Fruit fly (Drosophila melanogaster) whole organism, embryonic: Measurements from ENCODE around the gene smash.

Experiments used
- Awh ChIP-seq: fragments of 200-800 bp; sonication (Bioruptor generic); IDR thresholded peaks from 2 replicates; pipeline ENCODE4, ENCODE4 v1.3.6; 2022; ENCODE audit warnings: missing biosample characterization, missing genetic modification characterization
- CG10267 ChIP-seq: fragments of 200-800 bp; sonication (Bioruptor generic); optimal IDR thresholded peaks from 2 replicates; lab custom pipeline; 2018; ENCODE audit warnings: missing biosample characterization, mild to moderate bottlenecking, missing genetic modification characterization, moderate library complexity
- CG10543 ChIP-seq: fragments of 200-800 bp; sonication (Bioruptor generic); optimal IDR thresholded peaks from 3 replicates; lab custom pipeline; 2017; ENCODE audit warnings: missing biosample characterization, mild to moderate bottlenecking, missing genetic modification characterization, moderate library complexity
- CG11504 ChIP-seq: fragments of 200-800 bp; sonication (Bioruptor generic); optimal IDR thresholded peaks from 3 replicates; lab custom pipeline; 2019; ENCODE audit warnings: missing biosample characterization, mild to moderate bottlenecking, missing genetic modification characterization, moderate library complexity
- CG12744 ChIP-seq: fragments of 200-800 bp; sonication (Bioruptor generic); optimal IDR thresholded peaks from 2 replicates; lab custom pipeline; 2016; ENCODE audit warnings: missing biosample characterization, missing genetic modification characterization
- CG13123 ChIP-seq: fragments of 200-800 bp; sonication (Bioruptor generic); optimal IDR thresholded peaks from 2 replicates; lab custom pipeline; 2016; ENCODE audit warnings: missing biosample characterization, missing genetic modification characterization
- CG13287 ChIP-seq: fragments of 200-800 bp; sonication (Bioruptor generic); IDR thresholded peaks from 2 replicates; pipeline ENCODE4 v1.3.6; 2022; ENCODE audit warnings: missing biosample characterization, missing genetic modification characterization; ENCODE audit not compliant: partially characterized antibody
- CG17328 ChIP-seq: fragments of 200-800 bp; sonication (Bioruptor generic); IDR thresholded peaks from 2 replicates; pipeline ENCODE4 v1.3.6; 2022; ENCODE audit warnings: missing biosample characterization, missing genetic modification characterization
- CG18011 ChIP-seq: fragments of 200-800 bp; sonication (Bioruptor generic); optimal IDR thresholded peaks from 2 replicates; lab custom pipeline; 2017; ENCODE audit warnings: missing biosample characterization, missing genetic modification characterization, mild to moderate bottlenecking, moderate library complexity, missing genotype
- CG18476 ChIP-seq: fragments of 200-800 bp; sonication (Bioruptor generic); optimal IDR thresholded peaks from 2 replicates; lab custom pipeline; 2016; ENCODE audit warnings: missing biosample characterization, mild to moderate bottlenecking, missing genetic modification characterization
- CG31365 ChIP-seq: fragments of 200-800 bp; sonication (Bioruptor generic); optimal IDR thresholded peaks from 2 replicates; lab custom pipeline; 2018; ENCODE audit warnings: missing biosample characterization, mild to moderate bottlenecking, missing genetic modification characterization
- CG33213 ChIP-seq: fragments of 200-800 bp; sonication (Bioruptor generic); optimal IDR thresholded peaks from 3 replicates; lab custom pipeline; 2016; ENCODE audit warnings: missing biosample characterization, missing genetic modification characterization
- CG34224 ChIP-seq: fragments of 200-800 bp; sonication (Bioruptor generic); IDR thresholded peaks from 3 replicates; pipeline ENCODE4 v1.3.6; 2022; ENCODE audit warnings: missing biosample characterization, missing genetic modification characterization; ENCODE audit not compliant: partially characterized antibody
- CG5245 ChIP-seq: fragments of 200-800 bp; sonication (Bioruptor generic); optimal IDR thresholded peaks from 3 replicates; lab custom pipeline; 2016; ENCODE audit warnings: missing biosample characterization, missing genetic modification characterization
- CG6791 ChIP-seq: fragments of 200-800 bp; sonication (Bioruptor generic); IDR thresholded peaks from 3 replicates; pipeline ENCODE4 v1.3.6; 2022; ENCODE audit warnings: missing biosample characterization, missing genetic modification characterization; ENCODE audit not compliant: partially characterized antibody
- CG7928 ChIP-seq: fragments of 200-800 bp; sonication (Bioruptor generic); optimal IDR thresholded peaks from 2 replicates; lab custom pipeline; 2017; ENCODE audit warnings: missing biosample characterization, mild to moderate bottlenecking, missing genetic modification characterization
- CG9727 ChIP-seq: fragments of 200-800 bp; sonication (Bioruptor generic); optimal IDR thresholded peaks from 3 replicates; lab custom pipeline; 2017; ENCODE audit warnings: missing biosample characterization, mild to moderate bottlenecking, missing genetic modification characterization
- CG9932 ChIP-seq: fragments of 200-800 bp; sonication (Bioruptor generic); IDR thresholded peaks from 2 replicates; pipeline ENCODE4 v1.3.6; 2022; ENCODE audit warnings: missing biosample characterization, missing genetic modification characterization
- Dbx ChIP-seq: fragments of 200-800 bp; sonication (Bioruptor generic); IDR thresholded peaks from 3 replicates; pipeline ENCODE4 v1.3.6; 2022; ENCODE audit warnings: missing biosample characterization, missing genetic modification characterization
- Doc2 ChIP-seq: fragments of 200-800 bp; sonication (Bioruptor generic); IDR thresholded peaks from 2 replicates; pipeline ENCODE4 v1.3.6; 2022; ENCODE audit warnings: missing biosample characterization, missing genetic modification characterization
- Drgx ChIP-seq: fragments of 200-800 bp; sonication (Bioruptor generic); IDR thresholded peaks from 2 replicates; pipeline ENCODE4 v1.3.6; 2022; ENCODE audit warnings: missing biosample characterization, missing genetic modification characterization
- E2f2 ChIP-seq: fragments of 200-800 bp; sonication (Bioruptor generic); IDR thresholded peaks from 2 replicates; pipeline ENCODE4 v1.3.6; 2022; ENCODE audit warnings: missing biosample characterization, missing genetic modification characterization
- Fer2 ChIP-seq: fragments of 200-800 bp; sonication (Bioruptor generic); optimal IDR thresholded peaks from 2 replicates; lab custom pipeline; 2018; ENCODE audit warnings: missing biosample characterization, mild to moderate bottlenecking, missing genetic modification characterization, moderate library complexity
- H2.0 ChIP-seq: fragments of 200-800 bp; sonication (Bioruptor generic); IDR thresholded peaks from 2 replicates; pipeline ENCODE4 v1.3.6; 2022; ENCODE audit warnings: missing biosample characterization, missing genetic modification characterization
- HLH3B ChIP-seq: fragments of 200-800 bp; sonication (Bioruptor generic); IDR thresholded peaks from 2 replicates; pipeline ENCODE4 v1.3.6; 2022; ENCODE audit warnings: missing biosample characterization, missing genetic modification characterization
- MTF-1 ChIP-seq: fragments of 200-800 bp; sonication (Bioruptor generic); optimal IDR thresholded peaks from 2 replicates; lab custom pipeline; 2018; ENCODE audit warnings: missing biosample characterization, mild to moderate bottlenecking, missing genetic modification characterization, borderline replicate concordance
- Mad ChIP-seq: fragments of 200-800 bp; sonication (Bioruptor generic); optimal IDR thresholded peaks from 2 replicates; lab custom pipeline; 2016; ENCODE audit warnings: missing biosample characterization, missing genetic modification characterization
- NC2α ChIP-seq: fragments of 200-800 bp; sonication (Bioruptor generic); optimal IDR thresholded peaks from 2 replicates; lab custom pipeline; 2016; ENCODE audit warnings: missing biosample characterization, missing genetic modification characterization
- Opbp ChIP-seq: fragments of 200-800 bp; sonication (Bioruptor generic); IDR thresholded peaks from 3 replicates; pipeline ENCODE4 v1.3.6; 2022; ENCODE audit warnings: missing biosample characterization, missing genetic modification characterization; ENCODE audit not compliant: partially characterized antibody
- Scr ChIP-seq: fragments of 200-800 bp; sonication (Bioruptor generic); IDR thresholded peaks from 2 replicates; pipeline ENCODE4 v1.3.6; 2022; ENCODE audit warnings: missing biosample characterization, missing genetic modification characterization; ENCODE audit not compliant: partially characterized antibody
- Usf ChIP-seq: fragments of 200-800 bp; sonication (Bioruptor generic); optimal IDR thresholded peaks from 2 replicates; lab custom pipeline; 2017; ENCODE audit warnings: missing genotype, missing biosample characterization, missing genetic modification characterization
- abd-A ChIP-seq: fragments of 200-800 bp; sonication (Bioruptor generic); optimal IDR thresholded peaks from 3 replicates; lab custom pipeline; 2019; ENCODE audit warnings: missing biosample characterization, mild to moderate bottlenecking, missing genetic modification characterization, moderate library complexity
- ato ChIP-seq: fragments of 200-800 bp; sonication (Bioruptor generic); IDR thresholded peaks from 2 replicates; pipeline ENCODE4 v1.3.6; 2022; ENCODE audit warnings: missing biosample characterization, missing genetic modification characterization; ENCODE audit not compliant: partially characterized antibody
- bcd ChIP-seq: fragments of 200-800 bp; sonication (Bioruptor generic); optimal IDR thresholded peaks from 2 replicates; lab custom pipeline; 2017; ENCODE audit warnings: missing biosample characterization, mild to moderate bottlenecking, missing genetic modification characterization
- cad ChIP-seq: fragments of >200 bp; optimal IDR thresholded peaks from 2 replicates; lab custom pipeline; 2017; ENCODE audit warnings: missing biosample characterization, missing genetic modification characterization
- chm ChIP-seq: fragments of 200-800 bp; sonication (Bioruptor generic); IDR thresholded peaks from 2 replicates; pipeline ENCODE4 v1.3.6; 2022; ENCODE audit warnings: missing biosample characterization, missing genetic modification characterization
- dan ChIP-seq: fragments of 200-800 bp; sonication (Bioruptor generic); IDR thresholded peaks from 2 replicates; pipeline ENCODE4 v1.3.6; 2022; ENCODE audit warnings: missing biosample characterization, missing genetic modification characterization
- emc ChIP-seq: fragments of 200-800 bp; sonication (Bioruptor generic); optimal IDR thresholded peaks from 2 replicates; lab custom pipeline; 2016; ENCODE audit warnings: missing biosample characterization, missing genetic modification characterization
- eyg ChIP-seq: fragments of 200-800 bp; sonication (Bioruptor generic); optimal IDR thresholded peaks from 3 replicates; lab custom pipeline; 2016; ENCODE audit warnings: missing biosample characterization, missing genetic modification characterization
- gce ChIP-seq: fragments of 200-800 bp; sonication (Bioruptor generic); IDR thresholded peaks from 3 replicates; pipeline ENCODE4 v1.3.6; 2022; ENCODE audit warnings: missing biosample characterization, missing genetic modification characterization
- gfzf ChIP-seq: fragments of 200-800 bp; sonication (Bioruptor generic); optimal IDR thresholded peaks from 2 replicates; lab custom pipeline; 2016; ENCODE audit warnings: missing biosample characterization, mild to moderate bottlenecking, missing genetic modification characterization, moderate library complexity
- grn ChIP-seq: fragments of 200-800 bp; sonication (Bioruptor generic); optimal IDR thresholded peaks from 3 replicates; lab custom pipeline; 2017; ENCODE audit warnings: missing biosample characterization, missing genetic modification characterization
- h ChIP-seq: fragments of >200 bp; optimal IDR thresholded peaks from 2 replicates; lab custom pipeline; 2017
- ken ChIP-seq: fragments of 200-800 bp; sonication (Bioruptor generic); IDR thresholded peaks from 3 replicates; pipeline ENCODE4 v1.3.6; 2022; ENCODE audit warnings: missing biosample characterization, missing genetic modification characterization
- sima ChIP-seq: fragments of 200-800 bp; sonication (Bioruptor generic); optimal IDR thresholded peaks from 2 replicates; lab custom pipeline; 2016; ENCODE audit warnings: missing biosample characterization, missing genetic modification characterization
- sisA ChIP-seq: fragments of 200-800 bp; sonication (Bioruptor generic); IDR thresholded peaks from 2 replicates; pipeline ENCODE4 v1.3.6; 2022; ENCODE audit warnings: missing biosample characterization, missing genetic modification characterization
- sob ChIP-seq: fragments of 200-800 bp; sonication (Bioruptor generic); IDR thresholded peaks from 2 replicates; pipeline ENCODE4 v1.3.6; 2022; ENCODE audit warnings: missing biosample characterization, missing genetic modification characterization
- usp ChIP-seq: fragments of >200 bp; optimal IDR thresholded peaks from 2 replicates; lab custom pipeline; 2017; ENCODE audit warnings: missing biosample characterization, missing genetic modification characterization
- wek ChIP-seq: fragments of 200-800 bp; sonication (Bioruptor generic); optimal IDR thresholded peaks from 3 replicates; lab custom pipeline; 2018; ENCODE audit warnings: missing biosample characterization, mild to moderate bottlenecking, missing genetic modification characterization, moderate library complexity

smash gene

DNA sequence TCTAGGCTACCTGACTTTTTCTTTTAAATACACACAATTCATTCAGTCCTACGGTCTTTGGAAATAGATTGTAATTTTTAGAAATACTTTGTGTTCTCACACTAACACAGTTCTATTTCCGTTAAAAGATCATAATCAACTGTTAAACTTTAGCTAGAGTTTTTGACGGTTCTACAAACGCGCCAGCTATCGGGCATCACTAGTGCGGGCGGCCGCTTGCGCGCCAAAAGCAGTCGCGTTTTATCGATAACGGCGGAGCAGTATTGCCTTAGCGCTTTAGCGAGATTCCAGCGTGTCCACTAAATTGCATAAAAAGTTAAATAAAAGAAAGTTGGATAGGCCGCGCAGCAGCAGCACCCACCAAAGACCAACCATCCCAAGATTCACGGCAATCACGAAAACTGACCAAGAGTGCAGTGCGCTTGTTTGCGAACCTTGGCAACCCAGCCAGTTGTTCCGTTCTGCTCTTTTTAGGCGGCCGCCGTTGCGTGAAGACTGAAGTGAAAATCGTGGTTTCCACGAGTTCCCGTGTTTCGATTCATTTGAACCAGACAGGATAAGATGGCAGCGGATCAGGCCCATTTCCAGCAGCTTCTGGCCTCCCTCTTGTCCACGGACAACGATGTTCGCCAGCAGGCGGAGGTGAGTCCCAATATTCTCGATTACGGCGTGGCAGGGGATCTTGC is 10.1 kb upstream of the smash start, which contains the start of gene Karybeta3 (continued):
- TF ChIP-seq CG11504 (tag; lab: Kevin White, UChicago) (no peak), Doc2 (GFP tag; lab: Robert Waterston, UW) (no peak), CG10543 (GFP tag; lab: Kevin White, UChicago) (peak; percentile 76), sima (GFP tag; lab: Kevin White, UChicago) (peak; percentile 22), NC2α (peak; percentile 38), CG5245 (GFP tag; lab: Kevin White, UChicago) (peak; percentile 73), sisA (GFP tag; lab: Robert Waterston, UW) (peak; percentile 71; the same call in 1 of the 2 replicates), CG9932 (GFP tag; lab: Robert Waterston, UW) (peak; percentile 81), CG12744 (GFP tag; lab: Kevin White, UChicago) (peak; percentile 53), gce (GFP tag; lab: Robert Waterston, UW) (peak; percentile 71; the same call in 1 of the 3 replicates), CG7928 (GFP tag; lab: Kevin White, UChicago) (peak; percentile 42), CG10267 (tag; lab: Kevin White, UChicago) (peak; percentile 70), CG13123 (GFP tag; lab: Kevin White, UChicago) (peak; percentile 2), abd-A (tag; lab: Kevin White, UChicago) (no peak), bcd (GFP tag; lab: Kevin White, UChicago) (peak; percentile 65), CG34224 (GFP tag; lab: Robert Waterston, UW) (peak; percentile 45; the same call in 2 of the 3 replicates), usp (GFP tag; lab: Kevin White, UChicago) (no peak), H2.0 (GFP tag; lab: Robert Waterston, UW) (peak; percentile 73), Awh (GFP tag; lab: Robert Waterston, UW) (peak; percentile 68), emc (GFP tag; lab: Kevin White, UChicago) (peak; percentile 76), HLH3B (GFP tag; lab: Robert Waterston, UW) (peak; percentile 73), sob (GFP tag; lab: Robert Waterston, UW) (peak; percentile 83), gfzf (GFP tag; lab: Kevin White, UChicago) (peak; percentile 44), ken (GFP tag; lab: Robert Waterston, UW) (peak; percentile 78; the same call in 2 of the 3 replicates), chm (GFP tag; lab: Robert Waterston, UW) (peak; percentile 60; the same call in 1 of the 2 replicates), Mad (peak; percentile 87), CG13287 (GFP tag; lab: Robert Waterston, UW) (peak; percentile 73), h (lab: Kevin White, UChicago) (no peak), grn (GFP tag; lab: Kevin White, UChicago) (peak; percentile 78), CG33213 (GFP tag; lab: Kevin White, UChicago) (peak; percentile 85), CG9727 (GFP tag; lab: Kevin White, UChicago) (peak; percentile 74), CG18476 (GFP tag; lab: Kevin White, UChicago) (peak; percentile 63), CG17328 (peak; percentile 73), Usf (GFP tag; lab: Kevin White, UChicago) (no peak), CG31365 (tag; lab: Kevin White, UChicago) (peak; percentile 50), CG6791 (GFP tag; lab: Robert Waterston, UW) (peak; percentile 75; the same call in 2 of the 3 replicates), cad (no peak), Scr (peak; percentile 67), Fer2 (tag; lab: Kevin White, UChicago) (peak; percentile 42), MTF-1 (GFP tag; lab: Kevin White, UChicago) (peak; percentile 12), wek (GFP tag; lab: Kevin White, UChicago) (peak; percentile 29), Opbp (GFP tag; lab: Robert Waterston, UW) (peak; percentile 73), dan (GFP tag; lab: Robert Waterston, UW) (no peak), CG18011 (GFP tag; lab: Kevin White, UChicago) (peak; percentile 78), Drgx (peak; percentile 81), Dbx (GFP tag; lab: Robert Waterston, UW) (peak; percentile 80; the same call in 2 of the 3 replicates), ato (GFP tag; lab: Robert Waterston, UW) (peak; percentile 54; the same call in 1 of the 2 replicates), E2f2 (peak; percentile 96), eyg (GFP tag; lab: Kevin White, UChicago) (peak; percentile 70)
